Worm (Caenorhabditis elegans): ENCODE results near the gene tig-2.

The tig-2 gene

ce11 chrV:4719965-4720364, 10.0 kb downstream of the tig-2 start, which contains the start of gene prx-6:
Gene prx-6, minus strand, starts transcription at chrV:4720093.
- TF ChIP-seq C34F6.9 (tag; optimal IDR thresholded peaks at IDR 0.05) = no peak
- TF ChIP-seq R02D3.7 (tag; optimal IDR thresholded peaks at IDR 0.05) = no peak
- TF ChIP-seq ZK546.5 (tag; optimal IDR thresholded peaks at IDR 0.05) = no peak
- no peak for TF ChIP-seq dmd-4 (tag; optimal IDR thresholded peaks at IDR 0.05)
- peak; percentile 66 for TF ChIP-seq crh-2 (tag; optimal IDR thresholded peaks at IDR 0.05)
- no peak for TF ChIP-seq peb-1 (tag; optimal IDR thresholded peaks at IDR 0.05)
- TF ChIP-seq ztf-11 (tag; optimal IDR thresholded peaks at IDR 0.05) = no peak
- no peak for TF ChIP-seq elt-3 (tag; optimal IDR thresholded peaks at IDR 0.05)
- peak; percentile 6 for TF ChIP-seq gmeb-1 (tag; optimal IDR thresholded peaks at IDR 0.05)
- TF ChIP-seq unc-39 (tag; optimal IDR thresholded peaks at IDR 0.05) = no peak
- TF ChIP-seq nhr-6 (tag; optimal IDR thresholded peaks at IDR 0.05) = no peak
- peak; percentile 41 for TF ChIP-seq fos-1 (tag; optimal IDR thresholded peaks at IDR 0.05)

ce11 chrV:4710464-4710863, 19.5 kb downstream of the tig-2 start, which contains the start of gene oac-24:
Gene oac-24, plus strand, starts transcription at chrV:4710764.
- TF ChIP-seq dmd-4 (tag; optimal IDR thresholded peaks at IDR 0.05) (no peak), mab-5 (tag; optimal IDR thresholded peaks at IDR 0.05) (no peak), unc-62 (GFP tag; optimal IDR thresholded peaks at IDR 0.05) (no peak), elt-1 (tag; optimal IDR thresholded peaks at IDR 0.05) (no peak), alr-1 (tag; optimal IDR thresholded peaks at IDR 0.05) (no peak), skn-1 (tag; optimal IDR thresholded peaks at IDR 0.05) (no peak), mdl-1 (tag; optimal IDR thresholded peaks at IDR 0.05) (no peak), F13H6.1 (tag; optimal IDR thresholded peaks at IDR 0.05) (no peak), lin-39 (tag; optimal IDR thresholded peaks at IDR 0.05) (no peak), nhr-237 (tag; optimal IDR thresholded peaks at IDR 0.05) (no peak)

ce11 chrV:4707646-4708045, 22.3 kb downstream of the tig-2 start:
- TF ChIP-seq unc-55 (GFP tag; optimal IDR thresholded peaks at IDR 0.05) = no peak
- no peak for TF ChIP-seq C34F6.9 (tag; optimal IDR thresholded peaks at IDR 0.05)
- no peak for TF ChIP-seq zag-1 (tag; optimal IDR thresholded peaks at IDR 0.05)
- no peak for TF ChIP-seq nhr-10 (tag; optimal IDR thresholded peaks at IDR 0.05)
- TF ChIP-seq gmeb-1 (tag; optimal IDR thresholded peaks at IDR 0.05) = no peak
- no peak for TF ChIP-seq Y55F3AM.14 (GFP tag; optimal IDR thresholded peaks at IDR 0.05)
- TF ChIP-seq nhr-12 (tag; optimal IDR thresholded peaks at IDR 0.05) = no peak
- TF ChIP-seq nhr-6 (tag; optimal IDR thresholded peaks at IDR 0.05) = no peak
- TF ChIP-seq ztf-11 (tag; optimal IDR thresholded peaks at IDR 0.05) = no peak
- TF ChIP-seq ceh-82 (tag; optimal IDR thresholded peaks at IDR 0.05) = no peak
- no peak for TF ChIP-seq ztf-4 (tag; optimal IDR thresholded peaks at IDR 0.05)

- no peak for TF ChIP-seq peb-1 (tag; optimal IDR thresholded peaks at IDR 0.05)
- no peak for TF ChIP-seq R02D3.7 (tag; optimal IDR thresholded peaks at IDR 0.05)
Measured at ce11 chrV:4700189-4700588, 29.8 kb downstream of the tig-2 start, which contains the start of gene ZC266.1. Gene ZC266.1, minus strand, starts transcription at chrV:4700289.

- TF ChIP-seq lin-39 (tag; optimal IDR thresholded peaks at IDR 0.05) = no peak
- no peak for TF ChIP-seq zag-1 (tag; optimal IDR thresholded peaks at IDR 0.05)
- TF ChIP-seq elt-3 (tag; optimal IDR thresholded peaks at IDR 0.05) = no peak
Measured at ce11 chrV:4698675-4699074, 31.3 kb downstream of the tig-2 start.

- TF ChIP-seq blmp-1 (tag; optimal IDR thresholded peaks at IDR 0.05; ENCODE audit: insufficient read depth) = no peak
- TF ChIP-seq elt-3 (tag; optimal IDR thresholded peaks at IDR 0.05) = no peak
- TF ChIP-seq zag-1 (tag; optimal IDR thresholded peaks at IDR 0.05) = no peak
- TF ChIP-seq elt-1 (tag; optimal IDR thresholded peaks at IDR 0.05) = peak; percentile 10
- no peak for TF ChIP-seq ceh-16 (tag; optimal IDR thresholded peaks at IDR 0.05)
- no peak for TF ChIP-seq skn-1 (tag; optimal IDR thresholded peaks at IDR 0.05)
- TF ChIP-seq crh-2 (tag; optimal IDR thresholded peaks at IDR 0.05) = no peak
- TF ChIP-seq alr-1 (tag; optimal IDR thresholded peaks at IDR 0.05) = no peak
- no peak for TF ChIP-seq ztf-11 (tag; optimal IDR thresholded peaks at IDR 0.05)
- TF ChIP-seq nhr-25 (tag; optimal IDR thresholded peaks at IDR 0.05) = no peak
- no peak for TF ChIP-seq mbf-1 (tag; optimal IDR thresholded peaks at IDR 0.05)
- TF ChIP-seq ceh-82 (tag; optimal IDR thresholded peaks at IDR 0.05) = no peak
- peak; percentile 29 for TF ChIP-seq nhr-129 (tag; optimal IDR thresholded peaks at IDR 0.05)
- no peak for TF ChIP-seq gmeb-1 (tag; optimal IDR thresholded peaks at IDR 0.05)
- no peak for TF ChIP-seq lin-13 (GFP tag; optimal IDR thresholded peaks at IDR 0.05)
- no peak for TF ChIP-seq nhr-77 (tag; optimal IDR thresholded peaks at IDR 0.05)
- TF ChIP-seq Y55F3AM.14 (GFP tag; optimal IDR thresholded peaks at IDR 0.05) = peak; percentile 49
- no peak for TF ChIP-seq nhr-21 (tag; optimal IDR thresholded peaks at IDR 0.05)
- no peak for TF ChIP-seq lin-11 (tag; optimal IDR thresholded peaks at IDR 0.05)
- TF ChIP-seq R02D3.7 (tag; optimal IDR thresholded peaks at IDR 0.05) = no peak
- peak; percentile 6 for TF ChIP-seq ztf-4 (tag; optimal IDR thresholded peaks at IDR 0.05)
- TF ChIP-seq ztf-1 (GFP tag; conservative IDR thresholded peaks at IDR 0.05) = no peak
- peak; percentile 33 for TF ChIP-seq F13H6.1 (tag; optimal IDR thresholded peaks at IDR 0.05)
- TF ChIP-seq unc-62 (GFP tag; optimal IDR thresholded peaks at IDR 0.05) = no peak
- TF ChIP-seq ZK546.5 (tag; optimal IDR thresholded peaks at IDR 0.05) = no peak
- TF ChIP-seq unc-55 (GFP tag; optimal IDR thresholded peaks at IDR 0.05) = peak; percentile 26
- TF ChIP-seq nhr-23 (tag; optimal IDR thresholded peaks at IDR 0.05) = peak; percentile 23
- TF ChIP-seq lsy-2 (tag; optimal IDR thresholded peaks at IDR 0.05) = peak in 1 of 2 experiments; percentile 20
Measured at ce11 chrV:4694466-4695092, 35.4 kb downstream of the tig-2 start.
